Worm (Caenorhabditis elegans): ENCODE data around the gene josd-1.

ce11 chrIII:2841856-2842373, 5.5 kb downstream of the josd-1 start, which contains the start of gene H34I24.2:
- TF ChIP-seq unc-39 (tag; optimal IDR thresholded peaks at IDR 0.05) = no peak
- TF ChIP-seq lsy-2 (tag; optimal IDR thresholded peaks at IDR 0.05) = no peak
- TF ChIP-seq ztf-11 (tag; optimal IDR thresholded peaks at IDR 0.05) = no peak
- TF ChIP-seq nhr-76 (tag; optimal IDR thresholded peaks at IDR 0.05) = no peak
- TF ChIP-seq elt-3 (tag; optimal IDR thresholded peaks at IDR 0.05) = no peak
- no peak for TF ChIP-seq zip-8 (tag; optimal IDR thresholded peaks at IDR 0.05)
- TF ChIP-seq sptf-1 (tag; optimal IDR thresholded peaks at IDR 0.05) = no peak
- TF ChIP-seq mep-1 (tag; optimal IDR thresholded peaks at IDR 0.05) = no peak
- no peak for TF ChIP-seq snpc-4 (tag; optimal IDR thresholded peaks at IDR 0.05)
- TF ChIP-seq nhr-12 (tag; optimal IDR thresholded peaks at IDR 0.05) = no peak
